Worm (Caenorhabditis elegans): ENCODE measurements around the gene srlf-19.

Gene srlf-19

DNA sequence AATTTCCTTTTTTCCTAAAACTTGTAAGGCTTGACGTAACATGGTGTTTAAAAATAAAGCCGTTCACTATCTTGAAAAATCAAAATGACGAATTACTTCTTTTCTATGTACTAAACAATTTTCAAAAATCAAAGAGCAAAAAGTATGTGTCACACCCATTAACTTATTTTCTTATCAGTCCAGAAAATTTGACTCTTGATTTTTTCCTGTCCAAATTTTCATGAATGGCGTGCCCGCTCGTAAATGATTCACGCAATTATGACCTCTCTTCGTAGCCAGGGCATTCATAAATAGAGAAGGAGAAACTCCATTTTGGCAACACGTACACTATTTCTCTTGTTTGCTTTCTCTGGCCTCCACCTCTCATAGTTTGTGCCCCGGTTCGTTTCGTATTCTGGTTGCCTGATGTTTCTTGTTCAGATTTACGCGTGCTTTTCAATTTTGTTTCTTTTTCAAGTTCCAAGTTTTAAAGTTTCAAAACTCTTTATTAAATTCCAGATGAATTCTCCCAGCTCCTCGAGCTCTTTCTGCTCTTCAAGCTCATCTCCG is 27.6 kb upstream of the srlf-19 start, which contains the start of gene nhr-55:
nhr-55 (plus strand) TSS at position 499 of the 549 bp plus-strand sequence.
- TF ChIP-seq mls-2 (tag; optimal IDR thresholded peaks at IDR 0.05) (no peak), lin-32 (GFP tag; optimal IDR thresholded peaks at IDR 0.05) (no peak), flh-1 (GFP tag; optimal IDR thresholded peaks at IDR 0.05) (no peak), sem-2 (GFP tag; optimal IDR thresholded peaks at IDR 0.05) (no peak), nhr-2 (tag; optimal IDR thresholded peaks at IDR 0.05) (no peak), ces-1 (GFP tag; optimal IDR thresholded peaks at IDR 0.05) (no peak)

DNA sequence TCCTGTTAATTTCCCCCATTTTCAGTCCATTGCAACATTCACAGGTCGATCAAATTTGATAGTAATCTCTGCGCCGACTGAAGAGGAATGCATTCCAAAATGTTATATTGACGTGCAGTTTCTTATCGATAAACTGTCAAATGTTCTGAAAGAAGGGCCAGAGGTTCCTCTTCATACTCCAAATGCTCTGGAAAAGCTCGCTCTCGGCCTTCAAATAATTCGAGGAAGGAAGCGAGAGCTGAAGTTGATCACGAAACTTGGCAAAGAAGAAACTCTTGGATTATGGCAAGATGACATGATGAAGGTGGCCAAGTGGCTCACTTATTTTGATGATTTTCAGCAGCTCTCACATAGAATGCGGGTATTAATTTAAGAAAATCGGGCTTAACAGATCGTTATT is 26.2 kb upstream of the srlf-19 start:
- TF ChIP-seq lin-13 (tag; optimal IDR thresholded peaks at IDR 0.05) (no peak), ces-1 (GFP tag; optimal IDR thresholded peaks at IDR 0.05) (no peak), zip-8 (tag; optimal IDR thresholded peaks at IDR 0.05) (no peak), ztf-11 (tag; optimal IDR thresholded peaks at IDR 0.05) (no peak), hlh-1 (tag; optimal IDR thresholded peaks at IDR 0.05) (no peak), sptf-1 (tag; optimal IDR thresholded peaks at IDR 0.05) (no peak), ham-2 (GFP tag; optimal IDR thresholded peaks at IDR 0.05) (no peak), pha-4 (tag; optimal IDR thresholded peaks at IDR 0.05) (no peak), unc-39 (tag; optimal IDR thresholded peaks at IDR 0.05) (no peak), mep-1 (tag; optimal IDR thresholded peaks at IDR 0.05) (no peak), bed-3 (GFP tag; optimal IDR thresholded peaks at IDR 0.05) (no peak), flh-1 (GFP tag; optimal IDR thresholded peaks at IDR 0.05) (no peak), nhr-2 (tag; optimal IDR thresholded peaks at IDR 0.05) (no peak), mab-5 (tag; optimal IDR thresholded peaks at IDR 0.05) (no peak), nhr-28 (tag; optimal IDR thresholded peaks at IDR 0.05) (no peak), elt-1 (tag; optimal IDR thresholded peaks at IDR 0.05; ENCODE audit: borderline replicate concordance, insufficient read depth) (no peak), nhr-76 (tag; optimal IDR thresholded peaks at IDR 0.05) (no peak), snpc-4 (tag; optimal IDR thresholded peaks at IDR 0.05) (no peak), ceh-83 (GFP tag; optimal IDR thresholded peaks at IDR 0.05) (no peak)

DNA sequence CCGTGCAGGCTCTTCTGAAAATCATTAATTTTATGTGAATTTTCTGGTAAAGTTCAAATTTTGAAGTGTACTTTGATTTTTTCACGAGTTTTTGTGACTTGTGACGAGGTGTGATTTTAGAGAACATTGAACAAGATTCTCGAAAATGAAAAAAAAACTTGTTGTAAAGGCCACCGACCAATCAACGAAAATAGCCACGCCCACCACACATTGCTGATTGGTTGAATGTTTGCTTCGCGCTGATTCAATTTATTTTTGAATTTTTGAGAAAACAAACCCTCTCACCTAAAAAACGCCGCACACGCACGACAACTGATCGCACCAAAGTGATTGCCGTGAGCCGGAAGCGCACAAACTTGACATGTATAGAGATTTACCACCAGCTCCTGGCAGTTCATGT is 22.4 kb upstream of the srlf-19 start:
- TF ChIP-seq elt-1 (tag; optimal IDR thresholded peaks at IDR 0.05; ENCODE audit: borderline replicate concordance, insufficient read depth) (no peak), unc-39 (tag; optimal IDR thresholded peaks at IDR 0.05) (no peak), nhr-76 (tag; optimal IDR thresholded peaks at IDR 0.05) (no peak), lin-13 (tag; optimal IDR thresholded peaks at IDR 0.05) (no peak)

DNA sequence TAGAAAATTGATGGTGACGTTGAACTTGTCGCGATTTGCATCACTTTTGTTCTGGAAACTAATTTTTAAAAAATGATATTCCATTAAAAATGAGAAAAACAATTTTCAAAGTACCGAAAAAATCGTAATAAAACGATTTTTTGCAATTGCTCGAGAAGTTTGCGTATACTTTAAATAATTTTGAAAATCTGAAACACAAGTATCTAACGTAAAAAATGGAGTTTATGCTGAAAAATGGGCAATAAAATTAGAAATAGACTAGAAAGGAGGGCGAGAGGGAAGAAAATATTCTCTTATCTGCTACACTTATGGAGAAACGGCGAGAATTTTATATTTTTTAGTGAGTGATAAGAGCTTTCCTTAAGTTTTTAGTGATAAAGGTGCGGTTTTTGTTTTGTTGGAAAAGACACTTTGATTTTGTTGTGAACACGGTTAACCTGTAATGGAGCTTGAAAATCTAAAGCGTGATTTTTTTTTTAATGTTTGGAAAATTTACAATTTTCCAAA is 21.9 kb upstream of the srlf-19 start, which contains the start of gene nhr-130:
nhr-130 (minus strand) TSS at position 51 of the 507 bp plus-strand sequence.
- TF ChIP-seq mep-1 (tag; optimal IDR thresholded peaks at IDR 0.05) (no peak), lin-32 (GFP tag; optimal IDR thresholded peaks at IDR 0.05) (no peak), ceh-83 (GFP tag; optimal IDR thresholded peaks at IDR 0.05) (no peak), unc-120 (tag; optimal IDR thresholded peaks at IDR 0.05; ENCODE audit: poor library complexity, severe bottlenecking) (no peak), mab-5 (tag; optimal IDR thresholded peaks at IDR 0.05) (no peak), pha-4 (tag; optimal IDR thresholded peaks at IDR 0.05) (no peak), mls-2 (tag; optimal IDR thresholded peaks at IDR 0.05) (no peak), flh-1 (GFP tag; optimal IDR thresholded peaks at IDR 0.05) (no peak), nhr-2 (tag; optimal IDR thresholded peaks at IDR 0.05) (no peak), ceh-39 (tag; optimal IDR thresholded peaks at IDR 0.05) (no peak), snpc-4 (tag; optimal IDR thresholded peaks at IDR 0.05) (no peak), lsy-2 (tag; optimal IDR thresholded peaks at IDR 0.05) (no peak), ztf-11 (tag; optimal IDR thresholded peaks at IDR 0.05) (no peak), tbx-8 (GFP tag; optimal IDR thresholded peaks at IDR 0.05) (no peak), nhr-28 (tag; optimal IDR thresholded peaks at IDR 0.05) (no peak), nhr-76 (tag; optimal IDR thresholded peaks at IDR 0.05) (no peak), zip-8 (tag; optimal IDR thresholded peaks at IDR 0.05) (no peak)

DNA sequence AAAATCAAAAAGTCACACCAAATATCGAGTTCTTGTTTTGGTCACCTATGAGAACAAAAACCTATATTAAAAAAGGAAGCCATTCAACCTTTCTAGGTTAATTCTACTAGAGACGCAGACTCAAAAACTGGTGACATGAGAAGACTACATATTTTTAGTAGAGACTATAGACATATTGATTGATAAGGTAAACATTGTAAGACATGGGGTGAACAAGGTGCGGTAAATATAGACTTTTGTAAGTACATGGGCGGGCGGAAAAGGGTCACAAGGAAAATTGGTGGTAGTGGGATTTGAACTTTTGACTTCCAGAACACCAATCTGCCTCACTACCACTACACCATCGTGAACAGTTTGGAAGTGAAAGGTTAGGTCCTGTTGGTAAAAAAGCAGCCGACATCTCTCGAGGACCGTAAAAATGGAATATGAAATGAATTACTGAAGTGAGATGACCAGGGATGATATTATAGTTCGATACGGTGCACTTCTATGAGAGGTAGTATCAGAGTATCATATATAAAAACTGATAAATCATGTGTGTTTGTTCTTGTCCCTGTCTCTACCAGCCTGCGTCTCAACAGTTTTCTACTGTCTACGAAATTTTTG is 20.9 kb upstream of the srlf-19 start, which contains the start of gene nhr-212:
nhr-212 (plus strand) TSS at position 573 of the 606 bp plus-strand sequence.
- TF ChIP-seq mep-1 (tag; optimal IDR thresholded peaks at IDR 0.05) (no peak), pha-4 (tag; optimal IDR thresholded peaks at IDR 0.05) (peak; percentile 6), ham-2 (GFP tag; optimal IDR thresholded peaks at IDR 0.05) (no peak)

DNA sequence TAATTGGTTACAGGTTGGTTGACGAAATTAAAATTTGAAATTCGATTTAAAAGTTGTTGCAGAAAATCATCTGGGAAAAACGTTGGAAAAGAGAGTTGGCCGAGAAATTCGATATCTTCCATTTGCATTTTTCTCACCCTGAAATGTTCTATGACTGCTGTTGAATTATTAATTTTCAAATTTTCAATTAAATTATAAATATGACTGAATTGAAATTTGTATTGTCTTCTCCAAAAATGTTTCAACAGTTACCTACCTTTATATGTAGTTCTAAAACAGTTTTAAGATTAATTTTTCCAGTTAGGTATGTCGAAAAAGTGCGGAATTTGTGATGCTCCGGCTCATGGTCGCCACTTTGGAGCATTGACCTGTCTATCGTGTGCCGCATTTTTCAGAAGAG is 18.6 kb upstream of the srlf-19 start, which contains the start of gene nhr-211:
nhr-211 (plus strand) TSS at position 301 of the 400 bp plus-strand sequence.
- TF ChIP-seq blmp-1 (tag; optimal IDR thresholded peaks at IDR 0.05) (no peak), lin-32 (GFP tag; optimal IDR thresholded peaks at IDR 0.05) (no peak), flh-1 (GFP tag; optimal IDR thresholded peaks at IDR 0.05) (no peak), nhr-28 (tag; optimal IDR thresholded peaks at IDR 0.05) (no peak), elt-1 (tag; optimal IDR thresholded peaks at IDR 0.05; ENCODE audit: borderline replicate concordance, insufficient read depth) (no peak), mep-1 (tag; optimal IDR thresholded peaks at IDR 0.05) (no peak), unc-120 (tag; optimal IDR thresholded peaks at IDR 0.05; ENCODE audit: poor library complexity, severe bottlenecking) (no peak), M03D4.4 (tag; optimal IDR thresholded peaks at IDR 0.05) (no peak), unc-62 (GFP tag; optimal IDR thresholded peaks at IDR 0.05) (no peak), nhr-76 (tag; optimal IDR thresholded peaks at IDR 0.05) (no peak), ham-2 (GFP tag; optimal IDR thresholded peaks at IDR 0.05) (no peak), sptf-1 (tag; optimal IDR thresholded peaks at IDR 0.05) (no peak), sem-2 (GFP tag; optimal IDR thresholded peaks at IDR 0.05) (no peak), snpc-4 (tag; optimal IDR thresholded peaks at IDR 0.05) (no peak), mls-2 (tag; optimal IDR thresholded peaks at IDR 0.05) (no peak), lin-13 (tag; optimal IDR thresholded peaks at IDR 0.05) (no peak), hlh-1 (tag; optimal IDR thresholded peaks at IDR 0.05) (no peak), pha-4 (tag; optimal IDR thresholded peaks at IDR 0.05) (no peak), ceh-43 (GFP tag; optimal IDR thresholded peaks at IDR 0.05) (no peak), zip-8 (tag; optimal IDR thresholded peaks at IDR 0.05) (no peak)
